Worm (Caenorhabditis elegans): ENCODE results near the gene tph-1.

The tph-1 gene

DNA sequence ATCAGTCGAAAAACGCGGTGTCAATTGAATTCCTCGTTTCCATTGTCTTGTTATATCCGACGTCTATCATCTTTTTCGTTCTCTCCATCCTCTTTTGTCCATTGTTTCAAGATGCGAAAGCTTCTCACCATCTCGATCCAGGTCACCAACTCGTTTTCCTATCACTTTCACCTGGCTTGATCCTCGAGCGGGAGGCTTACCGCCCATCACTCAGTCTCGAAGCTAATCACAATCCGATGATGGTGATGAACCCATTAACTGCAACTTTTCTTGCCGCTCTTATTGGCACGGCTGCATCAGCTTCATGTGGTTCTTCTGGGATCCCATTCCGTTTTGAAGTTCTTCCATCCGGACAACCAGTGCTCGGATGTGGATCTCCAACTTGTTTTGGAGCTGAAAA, 18.2 kb upstream of the tph-1 start, which contains the start of gene wrt-1:
Gene wrt-1, plus strand, starts transcription at position 53 of the 400 bp plus-strand sequence.
- no peak for TF ChIP-seq B0261.1 (tag; optimal IDR thresholded peaks at IDR 0.05)
- TF ChIP-seq atf-7 (tag; optimal IDR thresholded peaks at IDR 0.05): peak; percentile 4
- TF ChIP-seq dpl-1 (GFP tag; optimal IDR thresholded peaks at IDR 0.05): no peak
- peak; percentile 43; the same call in 1 of the 2 replicates for TF ChIP-seq pbrm-1 (GFP tag; IDR thresholded peaks at IDR 0.05)
- peak; percentile 44 for TF ChIP-seq mcd-1 (GFP tag; IDR thresholded peaks at IDR 0.05)
- TF ChIP-seq snpc-4 (GFP tag; optimal IDR thresholded peaks at IDR 0.05): no peak
- no peak for TF ChIP-seq snpc-4 (tag; optimal IDR thresholded peaks at IDR 0.05)
- no peak for TF ChIP-seq hlh-26 (GFP tag; conservative IDR thresholded peaks at IDR 0.05)
- 0 out of 2 replicates have a peak, but pooled peaks have one; percentile 13 for TF ChIP-seq dox-1 (GFP tag; IDR thresholded peaks at IDR 0.05)
- TF ChIP-seq C06A6.2 (GFP tag; conservative IDR thresholded peaks at IDR 0.05): peak; percentile 59; the same call in 1 of the 2 replicates
- TF ChIP-seq Y53G8AR.9 (GFP tag; conservative IDR thresholded peaks at IDR 0.05): peak; percentile 56
- 0 out of 2 replicates have a peak, but pooled peaks have one; percentile 64 for TF ChIP-seq Y56A3A.18 (GFP tag; IDR thresholded peaks at IDR 0.05)
- no peak for TF ChIP-seq tbp1 (GFP tag; optimal IDR thresholded peaks at IDR 0.05)

DNA sequence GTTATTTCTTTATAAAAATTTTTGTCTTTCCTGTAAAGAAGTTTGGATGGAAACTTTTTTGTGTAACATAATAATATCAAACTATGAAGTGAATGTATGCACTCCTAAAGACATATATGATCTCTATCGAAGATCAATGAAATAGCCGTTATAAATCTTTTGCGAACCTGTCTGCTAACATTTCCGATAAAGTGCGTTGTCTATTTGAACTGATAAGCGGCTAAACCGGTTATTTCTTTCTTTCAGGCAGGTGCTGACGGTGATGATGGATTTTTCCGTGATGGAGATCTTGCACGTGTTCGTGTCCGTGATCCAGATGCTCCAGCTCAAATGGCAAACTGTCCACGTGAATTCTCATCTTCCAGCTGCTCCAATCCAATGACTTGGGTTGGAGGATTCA, 17.7 kb upstream of the tph-1 start:
- TF ChIP-seq ekl-4 (GFP tag; IDR thresholded peaks at IDR 0.05) (no peak), efl-1 (GFP tag; optimal IDR thresholded peaks at IDR 0.05) (no peak), lir-1 (GFP tag; conservative IDR thresholded peaks at IDR 0.05) (no peak), athp-1 (tag; optimal IDR thresholded peaks at IDR 0.05) (no peak), tbp1 (GFP tag; optimal IDR thresholded peaks at IDR 0.05) (no peak), madf-10 (tag; optimal IDR thresholded peaks at IDR 0.05) (no peak), lag-1 (GFP tag; IDR thresholded peaks at IDR 0.05) (no peak), somi-1 (GFP tag; optimal IDR thresholded peaks at IDR 0.05) (no peak), die-1 (tag; optimal IDR thresholded peaks at IDR 0.05) (no peak), bed-2 (GFP tag; IDR thresholded peaks at IDR 0.05) (no peak), lin-35 (GFP tag; optimal IDR thresholded peaks at IDR 0.05) (no peak), F49E8.2 (tag; optimal IDR thresholded peaks at IDR 0.05; ENCODE audit: insufficient read depth) (no peak), ceh-79 (tag; optimal IDR thresholded peaks at IDR 0.05) (no peak), hrde-1 (tag; optimal IDR thresholded peaks at IDR 0.05; ENCODE audit: borderline replicate concordance) (no peak), bed-1 (GFP tag; IDR thresholded peaks at IDR 0.05) (no peak), B0019.2 (GFP tag; conservative IDR thresholded peaks at IDR 0.05) (no peak), zfh-2 (GFP tag; conservative IDR thresholded peaks at IDR 0.05) (no peak), nhr-179 (tag; optimal IDR thresholded peaks at IDR 0.05) (no peak), F22D6.2 (tag; optimal IDR thresholded peaks at IDR 0.05) (no peak), lsy-27 (tag; optimal IDR thresholded peaks at IDR 0.05; ENCODE audit: borderline replicate concordance, insufficient read depth) (no peak)

- TF ChIP-seq let-607 (tag; optimal IDR thresholded peaks at IDR 0.05) (no peak), hmg-20 (GFP tag; IDR thresholded peaks at IDR 0.05) (no peak), madf-6 (GFP tag; IDR thresholded peaks at IDR 0.05) (no peak), F57C9.4 (tag; optimal IDR thresholded peaks at IDR 0.05) (no peak), dpff-1 (tag; optimal IDR thresholded peaks at IDR 0.05) (no peak)
These were observed 14.8 kb upstream of the tph-1 start, which contains the start of gene wrt-10 for ce11 chrII:7534369-7534768. Gene wrt-10 (minus strand): TSS chrII:7534563.

All from whole organism, young adult.